Worm (Caenorhabditis elegans) whole organism, L4/young adult: Measurements from ENCODE around the gene T24A6.20.

Experiments used
- dao-5 ChIP-seq: sonication (generic microtip); optimal IDR thresholded peaks from 2 replicates; lab custom pipeline; 2016; ENCODE audit warnings: missing genotype, missing genetic modification characterization, moderate library complexity, missing compliant biosample characterization
- him-1 ChIP-seq: sonication (generic microtip); optimal IDR thresholded peaks from 2 replicates; lab custom pipeline; 2016; ENCODE audit warnings: missing genotype, missing genetic modification reagents, missing genetic modification characterization, missing compliant biosample characterization

- TF ChIP-seq him-1 (tag; lab: Kevin White, UChicago) (no peak), dao-5 (tag; lab: Kevin White, UChicago) (no peak)
These were observed 28.7 kb downstream of the T24A6.20 start for ce11 chrV:3581643-3582042.
